Worm (Caenorhabditis elegans) whole organism, L1 larva: ENCODE measurements around the gene ZK632.2.

Source experiments
- C04F5.9 ChIP-seq: sonication (generic microtip); optimal IDR thresholded peaks from 2 replicates; lab custom pipeline; 2016; ENCODE audit warnings: missing genetic modification characterization, missing compliant biosample characterization
- Y116A8C.19 ChIP-seq: sonication (generic microtip); optimal IDR thresholded peaks from 2 replicates; lab custom pipeline; 2016; ENCODE audit warnings: missing compliant biosample characterization, missing genetic modification characterization, borderline replicate concordance
- aly-2 ChIP-seq: fragments of 150-350 bp; optimal IDR thresholded peaks from 2 replicates; lab custom pipeline; 2014; ENCODE audit warnings: missing biosample characterization, missing genetic modification characterization
- blmp-1 ChIP-seq: fragments of 150-350 bp; optimal IDR thresholded peaks from 2 replicates; lab custom pipeline; 2014; ENCODE audit warnings: missing biosample characterization, missing genetic modification characterization
- ceh-88 ChIP-seq: fragments of 200-800 bp; sonication (Bioruptor generic); IDR thresholded peaks from 2 replicates; pipeline ENCODE4 v1.3.6; 2022; ENCODE audit warnings: missing genetic modification characterization, missing compliant biosample characterization
- ces-1 ChIP-seq: fragments of 150-350 bp; optimal IDR thresholded peaks from 2 replicates; lab custom pipeline; 2014; ENCODE audit warnings: missing biosample characterization, missing genetic modification reagents, missing genetic modification characterization
- dpl-1 ChIP-seq, 3 experiments: fragments of 150-350 bp in 2 of 3; sonication (generic microtip) in 1 of 3; optimal IDR thresholded peaks; 2 replicates each; lab custom pipeline; 2014 to 2017; ENCODE audit warnings: missing biosample characterization in 3 of 3, missing genetic modification characterization in 3 of 3, missing genetic modification reagents in 3 of 3
- dsc-1 ChIP-seq: sonication (generic microtip); optimal IDR thresholded peaks from 2 replicates; lab custom pipeline; 2016; ENCODE audit warnings: mild to moderate bottlenecking, missing genetic modification characterization, missing compliant biosample characterization
- efl-1 ChIP-seq, 4 experiments: fragments of 150-350 bp; optimal IDR thresholded peaks in 3 of 4; peaks in 1 of 4; 1 replicate in 1 of 4; 2 replicates in 3 of 4; lab custom pipeline; 2014; ENCODE audit warnings: missing biosample characterization in 2 of 4, missing genetic modification characterization in 2 of 4, missing genetic modification reagents in 2 of 4
- egl-27 ChIP-seq, 2 experiments: fragments of 150-350 bp in 1 of 2; sonication (generic microtip); optimal IDR thresholded peaks; 3 replicates each; lab custom pipeline; 2017 to 2018; ENCODE audit warnings: missing biosample characterization in 2 of 2, missing genetic modification characterization in 2 of 2, missing genetic modification reagents in 2 of 2
- elt-2 ChIP-seq: sonication (generic microtip); optimal IDR thresholded peaks from 2 replicates; lab custom pipeline; 2016; ENCODE audit warnings: missing genetic modification characterization, mild to moderate bottlenecking, inconsistent platforms, missing compliant biosample characterization, missing genetic modification reagents
- elt-3 ChIP-seq, 6 experiments: fragments of 150-350 bp in 1 of 6; sonication (generic microtip); optimal IDR thresholded peaks; 2 replicates each; lab custom pipeline; 2017 to 2018; ENCODE audit warnings: missing biosample characterization in 6 of 6, missing genetic modification characterization in 6 of 6, inconsistent platforms in 1 of 6
- fkh-10 ChIP-seq: sonication (generic microtip); optimal IDR thresholded peaks from 2 replicates; lab custom pipeline; 2017; ENCODE audit warnings: missing biosample characterization, missing genetic modification reagents, missing genetic modification characterization
- fkh-4 ChIP-seq: sonication (generic microtip); optimal IDR thresholded peaks from 2 replicates; lab custom pipeline; 2016; ENCODE audit warnings: missing compliant biosample characterization, missing genetic modification characterization, borderline replicate concordance
- fkh-8 ChIP-seq: sonication (generic microtip); optimal IDR thresholded peaks from 2 replicates; lab custom pipeline; 2016; ENCODE audit warnings: mild to moderate bottlenecking, missing genetic modification characterization, missing compliant biosample characterization
- grh-1 ChIP-seq: fragments of 200-800 bp; sonication (Bioruptor generic); IDR thresholded peaks from 2 replicates; pipeline ENCODE4 v1.3.6; 2022; ENCODE audit warnings: missing genetic modification reagents, missing genetic modification characterization, missing compliant biosample characterization
- hlh-17 ChIP-seq: fragments of 200-800 bp; sonication (Bioruptor generic); optimal IDR thresholded peaks from 2 replicates; lab custom pipeline; 2018; ENCODE audit warnings: missing genetic modification characterization, mild to moderate bottlenecking, missing compliant biosample characterization, moderate library complexity, borderline replicate concordance
- isw-1 ChIP-seq: fragments of 200-800 bp; sonication (Bioruptor generic); IDR thresholded peaks from 2 replicates; pipeline ENCODE4 v1.3.6; 2022; ENCODE audit warnings: missing genetic modification characterization, missing compliant biosample characterization
- lin-14 ChIP-seq: fragments of 200-800 bp; sonication (Bioruptor generic); optimal IDR thresholded peaks from 2 replicates; lab custom pipeline; 2018; ENCODE audit warnings: mild to moderate bottlenecking, missing genetic modification characterization, moderate library complexity, missing compliant biosample characterization
- lin-35 ChIP-seq, 2 experiments: fragments of 150-350 bp; optimal IDR thresholded peaks; 2 replicates each; lab custom pipeline; 2014; ENCODE audit warnings: missing biosample characterization in 2 of 2, missing genetic modification characterization in 2 of 2, missing genetic modification reagents in 2 of 2
- mab-9 ChIP-seq: fragments of 200-800 bp; sonication (Bioruptor generic); IDR thresholded peaks from 2 replicates; pipeline ENCODE4 v1.3.6; 2022; ENCODE audit warnings: missing genetic modification reagents, missing genetic modification characterization, missing compliant biosample characterization
- mdl-1 ChIP-seq, 2 experiments: fragments of 150-350 bp; optimal IDR thresholded peaks; 2 replicates each; lab custom pipeline; 2014 to 2017; ENCODE audit warnings: missing biosample characterization in 2 of 2, missing genetic modification characterization in 2 of 2, inconsistent platforms in 1 of 2
- mep-1 ChIP-seq: fragments of 150-350 bp; optimal IDR thresholded peaks from 2 replicates; lab custom pipeline; 2014; ENCODE audit warnings: missing biosample characterization, missing genetic modification characterization
- nhr-19 ChIP-seq: fragments of 200-800 bp; sonication (Bioruptor generic); conservative IDR thresholded peaks from 2 replicates; pipeline ENCODE4 v1.3.6; 2022; ENCODE audit warnings: missing genetic modification characterization, missing compliant biosample characterization
- nhr-20 ChIP-seq: sonication (generic microtip); optimal IDR thresholded peaks from 2 replicates; lab custom pipeline; 2016; ENCODE audit warnings: mild to moderate bottlenecking, missing genetic modification characterization, missing compliant biosample characterization
- nhr-28 ChIP-seq: fragments of 150-350 bp; optimal IDR thresholded peaks from 2 replicates; lab custom pipeline; 2014; ENCODE audit warnings: missing biosample characterization, missing genetic modification characterization
- nhr-47 ChIP-seq: sonication (generic microtip); optimal IDR thresholded peaks from 2 replicates; lab custom pipeline; 2016; ENCODE audit warnings: mild to moderate bottlenecking, missing genetic modification characterization, moderate library complexity, missing compliant biosample characterization
- nhr-71 ChIP-seq: sonication (generic microtip); optimal IDR thresholded peaks from 2 replicates; lab custom pipeline; 2016; ENCODE audit warnings: mild to moderate bottlenecking, missing genetic modification characterization, moderate library complexity, missing compliant biosample characterization
- nhr-76 ChIP-seq: sonication (generic microtip); optimal IDR thresholded peaks from 2 replicates; lab custom pipeline; 2017; ENCODE audit warnings: missing biosample characterization, missing genetic modification characterization
- nhr-84 ChIP-seq: sonication (generic microtip); optimal IDR thresholded peaks from 2 replicates; lab custom pipeline; 2017; ENCODE audit warnings: missing biosample characterization, missing genetic modification characterization
- nhr-85 ChIP-seq: sonication (generic microtip); peaks from one replicate; lab custom pipeline; 2016; ENCODE audit warnings: missing genetic modification characterization, inconsistent platforms, missing compliant biosample characterization
- nhr-90 ChIP-seq: sonication (generic microtip); optimal IDR thresholded peaks from 2 replicates; lab custom pipeline; 2016; ENCODE audit warnings: mild to moderate bottlenecking, missing genetic modification characterization, missing compliant biosample characterization; ENCODE audit not compliant: poor library complexity
- pag-3 ChIP-seq: sonication (generic microtip); optimal IDR thresholded peaks from 2 replicates; lab custom pipeline; 2017; ENCODE audit warnings: missing genetic modification characterization, mild to moderate bottlenecking, missing compliant biosample characterization, antibody characterized with exemption, borderline replicate concordance; ENCODE audit not compliant: insufficient read depth
- rnt-1 ChIP-seq: sonication (generic microtip); optimal IDR thresholded peaks from 2 replicates; lab custom pipeline; 2016; ENCODE audit warnings: mild to moderate bottlenecking, missing genetic modification characterization, moderate library complexity, missing compliant biosample characterization
- skn-1 ChIP-seq: fragments of 150-350 bp; optimal IDR thresholded peaks from 2 replicates; lab custom pipeline; 2014; ENCODE audit warnings: missing biosample characterization, missing genetic modification characterization
- snpc-4 ChIP-seq: fragments of 150-350 bp; optimal IDR thresholded peaks from 2 replicates; lab custom pipeline; 2014; ENCODE audit warnings: missing biosample characterization, missing genetic modification characterization
- snu-23 ChIP-seq: sonication (generic microtip); optimal IDR thresholded peaks from 2 replicates; lab custom pipeline; 2016; ENCODE audit warnings: missing genetic modification characterization, missing compliant biosample characterization
- tlp-1 ChIP-seq: fragments of 150-350 bp; optimal IDR thresholded peaks from 2 replicates; lab custom pipeline; 2014; ENCODE audit warnings: missing biosample characterization, missing genetic modification characterization
- unc-130 ChIP-seq: fragments of 150-350 bp; optimal IDR thresholded peaks from 2 replicates; lab custom pipeline; 2017; ENCODE audit warnings: missing biosample characterization, missing genetic modification characterization, inconsistent platforms
- unc-86 ChIP-seq: sonication (generic microtip); optimal IDR thresholded peaks from 2 replicates; lab custom pipeline; 2016; ENCODE audit warnings: missing genetic modification characterization, missing compliant biosample characterization
- unc-98 ChIP-seq: fragments of 200-800 bp; sonication (Bioruptor generic); IDR thresholded peaks from 2 replicates; pipeline ENCODE4 v1.3.6; 2022; ENCODE audit warnings: missing genetic modification characterization, missing compliant biosample characterization
- zag-1 ChIP-seq: fragments of 150-350 bp; optimal IDR thresholded peaks from 2 replicates; lab custom pipeline; 2014; ENCODE audit warnings: missing biosample characterization, missing genetic modification characterization
- zip-4 ChIP-seq: fragments of 200-800 bp; sonication (Bioruptor generic); optimal IDR thresholded peaks from 2 replicates; lab custom pipeline; 2018; ENCODE audit warnings: mild to moderate bottlenecking, missing genetic modification characterization, moderate library complexity, missing compliant biosample characterization

ZK632.2 gene

DNA sequence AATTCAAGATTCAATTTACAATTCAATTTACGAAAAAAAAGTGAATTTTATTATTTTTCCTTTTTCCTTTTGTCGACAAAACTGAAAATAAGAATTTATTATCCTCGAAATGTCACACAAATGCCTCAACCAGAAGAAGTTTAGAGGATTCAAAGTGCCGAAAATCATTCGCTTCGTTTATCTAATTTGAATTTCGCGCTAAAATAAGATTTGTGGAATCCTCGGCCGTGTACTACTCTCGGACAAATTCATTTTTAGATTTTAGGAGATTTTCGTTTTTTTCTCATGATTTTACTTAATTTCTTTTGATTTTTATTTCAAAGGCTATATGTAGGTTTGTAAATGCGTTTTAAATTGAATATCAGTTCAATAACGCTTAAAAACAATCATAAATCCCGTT lies 49.7 kb downstream of the ZK632.2 start:
- peak; percentile 13 for TF ChIP-seq rnt-1 (tag; lab: Kevin White, UChicago)
- TF ChIP-seq efl-1 (optimal IDR thresholded peaks at IDR 0.05; lab: Kevin White, UChicago), result peak; percentile 72 to 89
- TF ChIP-seq efl-1 (GFP tag; optimal IDR thresholded peaks at IDR 0.05 in 1 of 2; lab: Kevin White, UChicago), result peak; percentile 64 to 95
- TF ChIP-seq lin-35 (GFP tag; optimal IDR thresholded peaks at IDR 0.05; lab: Kevin White, UChicago), result peak in 1 of 2 experiments; percentile 26
- TF ChIP-seq hlh-17 (GFP tag; lab: Kevin White, UChicago), result no peak
- TF ChIP-seq dpl-1 (GFP tag; optimal IDR thresholded peaks at IDR 0.05; lab: Kevin White, UChicago), result peak; percentile 49 to 69 (median 56)
- 0 out of 2 replicates have a peak, but pooled peaks have one; percentile 10 for TF ChIP-seq grh-1 (GFP tag; lab: Robert Waterston, UW)

DNA sequence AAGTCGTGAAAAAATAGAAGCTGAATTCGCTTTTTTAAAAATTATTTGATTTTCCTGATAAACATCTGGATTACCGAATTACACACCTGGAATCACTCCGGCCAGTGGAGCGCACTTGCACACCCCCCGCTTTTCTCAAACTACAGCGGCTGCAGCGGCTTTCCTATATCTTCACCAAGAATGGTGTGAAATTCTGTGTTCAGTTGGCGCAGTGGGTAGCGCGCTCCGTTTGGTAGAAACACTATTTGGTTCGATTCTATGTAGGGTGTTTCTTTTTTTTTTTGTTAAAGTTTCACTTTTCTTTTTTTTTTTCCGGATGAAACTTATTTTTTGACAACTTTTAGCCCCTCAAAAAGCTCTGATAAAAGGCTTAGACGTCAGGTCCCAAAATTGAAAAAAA lies 50.2 kb downstream of the ZK632.2 start:
- TF ChIP-seq nhr-85 (tag; lab: Kevin White, UChicago), result peak; percentile 71
- 0 out of 2 replicates have a peak, but pooled peaks have one; percentile 3 for TF ChIP-seq isw-1 (GFP tag; lab: Robert Waterston, UW)

DNA sequence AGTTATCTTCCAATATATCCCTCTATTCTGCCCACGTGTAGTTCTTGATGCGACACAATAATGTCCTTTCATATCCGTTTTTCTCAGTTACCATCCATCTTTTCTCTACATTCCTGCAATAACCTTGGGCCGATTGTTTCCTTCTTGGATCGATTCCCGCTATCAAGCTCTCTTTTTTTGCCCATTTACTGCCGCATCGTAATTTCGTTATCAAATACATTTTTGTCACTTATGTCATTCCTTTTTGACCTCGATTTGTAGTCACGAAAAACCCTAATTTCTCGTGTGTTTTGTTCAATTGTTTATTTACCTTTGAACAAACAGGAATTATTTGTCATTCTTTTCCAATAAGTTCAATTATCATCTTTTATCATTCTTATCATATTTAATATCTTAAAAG lies 51.0 kb downstream of the ZK632.2 start:
- TF ChIP-seq nhr-71 (tag; lab: Kevin White, UChicago), result peak; percentile 59
- TF ChIP-seq nhr-20 (tag; lab: Kevin White, UChicago), result peak; percentile 60
- no peak for TF ChIP-seq nhr-84 (tag; lab: Kevin White, UChicago)
- peak; percentile 2 for TF ChIP-seq nhr-47 (tag; lab: Kevin White, UChicago)
- peak; percentile 62 for TF ChIP-seq lin-14 (GFP tag; lab: Kevin White, UChicago)
- TF ChIP-seq aly-2, result no peak
- peak; percentile 58 for TF ChIP-seq blmp-1 (tag; lab: Kevin White, UChicago)
- TF ChIP-seq fkh-10 (GFP tag; lab: Kevin White, UChicago), result no peak
- peak; percentile 22 for TF ChIP-seq snu-23 (GFP tag; lab: Kevin White, UChicago)
- TF ChIP-seq mdl-1 (tag; optimal IDR thresholded peaks at IDR 0.05; lab: Kevin White, UChicago), result no peak
- TF ChIP-seq pag-3 (tag; lab: Kevin White, UChicago), result peak; percentile 29
- TF ChIP-seq nhr-90 (tag; lab: Kevin White, UChicago), result peak; percentile 38
- peak; percentile 1 for TF ChIP-seq elt-2 (tag; lab: Kevin White, UChicago)
- no peak for TF ChIP-seq ces-1
- TF ChIP-seq unc-130 (tag; lab: Kevin White, UChicago), result no peak
- TF ChIP-seq unc-86 (tag; lab: Kevin White, UChicago), result no peak
- TF ChIP-seq nhr-28, result no peak
- peak in 5 of 6 experiments; percentile 3 to 71 (median 57) for TF ChIP-seq elt-3 (tag; optimal IDR thresholded peaks at IDR 0.05; lab: Kevin White, UChicago)
- peak; percentile 57 for TF ChIP-seq nhr-85 (tag; lab: Kevin White, UChicago)
- TF ChIP-seq lin-35 (GFP tag; optimal IDR thresholded peaks at IDR 0.05; lab: Kevin White, UChicago), result peak in 1 of 2 experiments; percentile 20
- TF ChIP-seq egl-27 (tag; optimal IDR thresholded peaks at IDR 0.05; lab: Kevin White, UChicago), result peak in 1 of 2 experiments; percentile 29

DNA sequence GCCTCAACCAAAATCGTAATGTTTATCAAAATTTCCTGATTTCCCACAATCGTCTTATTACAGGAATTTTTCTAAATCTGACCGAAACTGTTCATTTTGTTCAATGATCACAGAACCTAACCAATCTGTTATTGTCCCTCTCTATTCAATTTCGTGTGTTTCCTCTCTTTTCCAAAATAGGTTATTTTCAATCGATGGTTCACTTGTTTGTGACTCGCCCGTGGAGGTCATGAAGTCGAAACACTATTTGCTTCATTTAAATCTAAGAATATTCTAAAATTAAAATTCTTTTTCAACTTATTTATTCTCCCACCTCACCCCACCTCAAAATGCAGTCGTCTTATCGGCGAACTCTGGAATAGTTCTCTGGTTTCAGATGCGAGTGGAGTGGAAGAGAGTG lies 52.0 kb downstream of the ZK632.2 start:
- TF ChIP-seq nhr-90 (tag; lab: Kevin White, UChicago) (peak; percentile 0), lin-14 (GFP tag; lab: Kevin White, UChicago) (peak; percentile 31), snu-23 (GFP tag; lab: Kevin White, UChicago) (peak; percentile 5), ces-1 (no peak), nhr-85 (tag; lab: Kevin White, UChicago) (peak; percentile 64), dsc-1 (no peak), mdl-1 (tag; optimal IDR thresholded peaks at IDR 0.05; lab: Kevin White, UChicago) (no peak), nhr-47 (tag; lab: Kevin White, UChicago) (no peak), pag-3 (tag; lab: Kevin White, UChicago) (no peak), fkh-4 (tag; lab: Kevin White, UChicago) (no peak), zag-1 (no peak), C04F5.9 (tag; lab: Kevin White, UChicago) (no peak), zip-4 (GFP tag; lab: Kevin White, UChicago) (no peak), hlh-17 (GFP tag; lab: Kevin White, UChicago) (no peak), mep-1 (peak; percentile 28), snpc-4 (no peak), Y116A8C.19 (no peak), nhr-76 (tag; lab: Kevin White, UChicago) (no peak), unc-98 (GFP tag; lab: Robert Waterston, UW) (no peak), fkh-8 (no peak), tlp-1 (no peak), lin-35 (GFP tag; optimal IDR thresholded peaks at IDR 0.05; lab: Kevin White, UChicago) (peak in 1 of 2 experiments; percentile 8), nhr-19 (peak; percentile 10; the same call in 1 of the 2 replicates), mab-9 (GFP tag; lab: Robert Waterston, UW) (no peak), ceh-88 (GFP tag; lab: Robert Waterston, UW) (no peak), skn-1 (no peak)
